Worm (Caenorhabditis elegans) whole organism, late embryonic: ENCODE data around the gene Y69E1A.4.

ENCODE experiments used
- C08G9.2 ChIP-seq: sonication (generic microtip); optimal IDR thresholded peaks from 2 replicates; lab custom pipeline; 2016; ENCODE audit warnings: mild to moderate bottlenecking, missing genetic modification characterization, moderate library complexity, missing compliant biosample characterization
- F13H6.1 ChIP-seq: sonication (generic microtip); optimal IDR thresholded peaks from 2 replicates; lab custom pipeline; 2016; ENCODE audit warnings: missing genetic modification characterization, missing compliant biosample characterization
- K02D7.2 ChIP-seq: sonication (generic microtip); optimal IDR thresholded peaks from 2 replicates; lab custom pipeline; 2017; ENCODE audit warnings: mild to moderate bottlenecking, missing genetic modification characterization, missing compliant biosample characterization
- T23F11.4 ChIP-seq: fragments of 200-800 bp; sonication (Bioruptor generic); optimal IDR thresholded peaks from 2 replicates; lab custom pipeline; 2018; ENCODE audit warnings: mild to moderate bottlenecking, missing genetic modification characterization, missing compliant biosample characterization
- Y22D7AL.16 ChIP-seq: sonication (generic microtip); optimal IDR thresholded peaks from 2 replicates; lab custom pipeline; 2016; ENCODE audit warnings: missing genetic modification characterization, missing compliant biosample characterization
- ceh-14 ChIP-seq: sonication (generic microtip); optimal IDR thresholded peaks from 2 replicates; lab custom pipeline; 2016; ENCODE audit warnings: missing genotype, missing genetic modification characterization, missing compliant biosample characterization
- ceh-18 ChIP-seq: sonication (generic microtip); optimal IDR thresholded peaks from 2 replicates; lab custom pipeline; 2016; ENCODE audit warnings: missing genetic modification characterization, missing compliant biosample characterization
- ceh-19 ChIP-seq: fragments of 200-800 bp; sonication (Bioruptor generic); optimal IDR thresholded peaks from 2 replicates; lab custom pipeline; 2018; ENCODE audit warnings: mild to moderate bottlenecking, missing genetic modification characterization, missing compliant biosample characterization
- ceh-31 ChIP-seq: sonication (generic microtip); optimal IDR thresholded peaks from 2 replicates; lab custom pipeline; 2016; ENCODE audit warnings: missing genetic modification characterization, missing compliant biosample characterization
- ceh-34 ChIP-seq: sonication (generic microtip); optimal IDR thresholded peaks from 2 replicates; lab custom pipeline; 2016; ENCODE audit warnings: mild to moderate bottlenecking, missing genetic modification characterization, missing compliant biosample characterization
- ceh-48 ChIP-seq: sonication (generic microtip); optimal IDR thresholded peaks from 2 replicates; lab custom pipeline; 2016; ENCODE audit warnings: missing genetic modification characterization, inconsistent platforms, missing compliant biosample characterization
- ceh-6 ChIP-seq: fragments of 200-800 bp; sonication (Bioruptor generic); optimal IDR thresholded peaks from 2 replicates; lab custom pipeline; 2018; ENCODE audit warnings: mild to moderate bottlenecking, missing genetic modification characterization, missing compliant biosample characterization
- dmd-4 ChIP-seq: sonication (generic microtip); optimal IDR thresholded peaks from 2 replicates; lab custom pipeline; 2016; ENCODE audit warnings: borderline replicate concordance, missing genetic modification characterization, missing compliant biosample characterization
- elt-2 ChIP-seq: sonication (generic microtip); optimal IDR thresholded peaks from 2 replicates; lab custom pipeline; 2016; ENCODE audit warnings: missing genetic modification reagents, missing genetic modification characterization, missing compliant biosample characterization
- elt-4 ChIP-seq: sonication (generic microtip); optimal IDR thresholded peaks from 2 replicates; lab custom pipeline; 2016; ENCODE audit warnings: missing genetic modification characterization, missing compliant biosample characterization
- ets-4 ChIP-seq: sonication (generic microtip); optimal IDR thresholded peaks from 2 replicates; lab custom pipeline; 2016; ENCODE audit warnings: missing genetic modification characterization, missing compliant biosample characterization
- eyg-1 ChIP-seq: sonication (generic microtip); optimal IDR thresholded peaks from 2 replicates; lab custom pipeline; 2016; ENCODE audit warnings: missing genotype, missing genetic modification characterization, missing compliant biosample characterization
- fax-1 ChIP-seq: sonication (generic microtip); optimal IDR thresholded peaks from 2 replicates; lab custom pipeline; 2016; ENCODE audit warnings: missing genotype, missing genetic modification characterization, missing compliant biosample characterization
- fkh-10 ChIP-seq: fragments of 150-350 bp; optimal IDR thresholded peaks from 2 replicates; lab custom pipeline; 2014; ENCODE audit warnings: missing biosample characterization, missing genetic modification reagents, missing genetic modification characterization
- hlh-13 ChIP-seq: fragments of 200-800 bp; sonication (Bioruptor generic); optimal IDR thresholded peaks from 2 replicates; lab custom pipeline; 2018; ENCODE audit warnings: mild to moderate bottlenecking, missing genetic modification characterization, missing compliant biosample characterization
- hlh-30 ChIP-seq: sonication (generic microtip); optimal IDR thresholded peaks from 2 replicates; lab custom pipeline; 2017; ENCODE audit warnings: antibody characterized with exemption, missing genetic modification characterization, missing compliant biosample characterization; ENCODE audit not compliant: insufficient read depth
- hlh-8 ChIP-seq: sonication (generic microtip); optimal IDR thresholded peaks from 2 replicates; lab custom pipeline; 2016; ENCODE audit warnings: missing genotype, missing genetic modification characterization, missing compliant biosample characterization
- lim-6 ChIP-seq: sonication (generic microtip); optimal IDR thresholded peaks from 2 replicates; lab custom pipeline; 2016; ENCODE audit warnings: missing genetic modification characterization, missing compliant biosample characterization
- nfya-1 ChIP-seq: sonication (generic microtip); optimal IDR thresholded peaks from 2 replicates; lab custom pipeline; 2017; ENCODE audit warnings: missing genetic modification characterization, mild to moderate bottlenecking, missing compliant biosample characterization, antibody characterized with exemption, moderate library complexity
- pax-1 ChIP-seq: fragments of 150-350 bp; optimal IDR thresholded peaks from 2 replicates; lab custom pipeline; 2014; ENCODE audit warnings: missing biosample characterization, missing genetic modification characterization
- pqm-1 ChIP-seq: sonication (generic microtip); optimal IDR thresholded peaks from 2 replicates; lab custom pipeline; 2016; ENCODE audit warnings: missing genetic modification characterization, missing compliant biosample characterization
- pros-1 ChIP-seq: fragments of 150-350 bp; optimal IDR thresholded peaks from 2 replicates; lab custom pipeline; 2014; ENCODE audit warnings: missing biosample characterization, missing genetic modification reagents, missing genetic modification characterization
- ref-2 ChIP-seq: sonication (generic microtip); optimal IDR thresholded peaks from 2 replicates; lab custom pipeline; 2016; ENCODE audit warnings: missing genetic modification characterization, missing compliant biosample characterization
- rnt-1 ChIP-seq: sonication (generic microtip); optimal IDR thresholded peaks from 2 replicates; lab custom pipeline; 2016; ENCODE audit warnings: missing genetic modification characterization, missing compliant biosample characterization
- sox-4 ChIP-seq: sonication (generic microtip); optimal IDR thresholded peaks from 2 replicates; lab custom pipeline; 2017; ENCODE audit warnings: mild to moderate bottlenecking, missing genetic modification characterization, inconsistent platforms, missing compliant biosample characterization
- syd-9 ChIP-seq: sonication (generic microtip); optimal IDR thresholded peaks from 2 replicates; lab custom pipeline; 2016; ENCODE audit warnings: mild to moderate bottlenecking, missing genetic modification characterization, moderate library complexity, missing compliant biosample characterization
- tbx-2 ChIP-seq: sonication (generic microtip); optimal IDR thresholded peaks from 2 replicates; lab custom pipeline; 2016; ENCODE audit warnings: missing genetic modification characterization, missing compliant biosample characterization
- tbx-7 ChIP-seq: sonication (generic microtip); optimal IDR thresholded peaks from 2 replicates; lab custom pipeline; 2016; ENCODE audit warnings: missing genotype, missing genetic modification characterization, missing compliant biosample characterization
- ttx-3 ChIP-seq: sonication (generic microtip); optimal IDR thresholded peaks from 2 replicates; lab custom pipeline; 2016; ENCODE audit warnings: missing genetic modification reagents, missing genetic modification characterization, missing compliant biosample characterization
- unc-42 ChIP-seq: sonication (generic microtip); optimal IDR thresholded peaks from 2 replicates; lab custom pipeline; 2016; ENCODE audit warnings: missing genotype, missing genetic modification characterization, missing compliant biosample characterization
- unc-55 ChIP-seq: sonication (generic microtip); optimal IDR thresholded peaks from 2 replicates; lab custom pipeline; 2017; ENCODE audit warnings: missing biosample characterization, missing genetic modification reagents, missing genetic modification characterization
- ztf-16 ChIP-seq: sonication (generic microtip); optimal IDR thresholded peaks from 2 replicates; lab custom pipeline; 2017; ENCODE audit warnings: missing genetic modification characterization, missing compliant biosample characterization

Gene Y69E1A.4

ce11 chrIV:10933062-10933552 lies 21.9 kb upstream of the Y69E1A.4 start, which contains the start of the genes dnc-1 and lsm-7 (continued):
- TF ChIP-seq Y22D7AL.16 (tag; lab: Kevin White, UChicago) (no peak), unc-42 (tag; lab: Kevin White, UChicago) (peak; percentile 8), eyg-1 (tag; lab: Kevin White, UChicago) (no peak), ceh-19 (no peak), ceh-18 (no peak), lim-6 (tag; lab: Kevin White, UChicago) (no peak), ceh-14 (no peak), hlh-13 (GFP tag; lab: Kevin White, UChicago) (no peak), hlh-8 (tag; lab: Kevin White, UChicago) (no peak)

DNA sequence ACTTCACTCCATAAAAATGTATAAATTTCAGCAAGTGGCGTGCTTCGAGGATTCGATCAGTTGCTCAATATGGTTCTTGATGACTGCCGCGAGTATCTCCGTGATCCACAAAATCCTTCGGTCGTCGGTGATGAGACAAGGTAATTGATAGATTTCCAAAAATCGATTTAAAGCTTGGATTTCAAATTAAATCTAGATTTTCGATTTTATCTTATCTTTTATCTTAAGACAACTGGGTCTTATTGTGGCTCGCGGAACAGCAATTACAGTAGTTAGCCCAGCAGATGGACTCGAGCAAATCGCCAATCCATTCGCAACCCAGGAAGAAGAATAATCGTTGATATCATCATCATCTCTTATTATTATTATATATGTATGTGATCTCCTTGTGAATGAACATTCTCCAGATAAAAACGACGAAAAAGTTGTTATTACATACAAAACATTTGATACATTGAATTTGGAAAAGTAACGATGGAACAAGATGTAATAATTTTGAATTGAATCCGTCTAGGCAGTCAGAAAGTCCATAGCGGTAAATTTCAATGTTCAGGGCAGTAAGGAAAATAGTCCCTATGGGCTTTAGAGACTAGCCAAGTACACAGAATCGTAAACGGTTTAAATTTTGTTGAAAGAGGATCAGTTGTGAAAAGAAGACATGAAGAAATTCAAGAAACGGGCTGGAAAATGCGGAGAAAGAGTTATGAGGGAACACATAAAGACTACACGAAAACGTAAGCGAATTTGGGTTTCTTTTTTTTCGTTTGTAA lies 21.1 kb upstream of the Y69E1A.4 start:
- TF ChIP-seq ceh-6 (no peak), K02D7.2 (tag; lab: Kevin White, UChicago) (no peak), sox-4 (tag; lab: Kevin White, UChicago) (no peak), T23F11.4 (no peak), ttx-3 (no peak)

- no peak for TF ChIP-seq lim-6 (tag; lab: Kevin White, UChicago)
- no peak for TF ChIP-seq tbx-7 (tag; lab: Kevin White, UChicago)
- no peak for TF ChIP-seq pqm-1
These were observed 20.3 kb upstream of the Y69E1A.4 start for ce11 chrIV:10934786-10935185.

- TF ChIP-seq ceh-31 (tag; lab: Kevin White, UChicago) (peak; percentile 47), fax-1 (tag; lab: Kevin White, UChicago) (peak; percentile 33), tbx-2 (tag; lab: Kevin White, UChicago) (peak; percentile 26), hlh-30 (tag; lab: Kevin White, UChicago) (peak; percentile 98), nfya-1 (peak; percentile 50), unc-55 (GFP tag; lab: Kevin White, UChicago) (peak; percentile 94), ceh-14 (peak; percentile 8), eyg-1 (tag; lab: Kevin White, UChicago) (no peak), syd-9 (tag; lab: Kevin White, UChicago) (no peak), ref-2 (tag; lab: Kevin White, UChicago) (peak; percentile 37), pros-1 (tag; lab: Kevin White, UChicago) (peak; percentile 43), unc-42 (tag; lab: Kevin White, UChicago) (peak; percentile 21), F13H6.1 (tag; lab: Kevin White, UChicago) (no peak), ceh-18 (peak; percentile 75), hlh-8 (tag; lab: Kevin White, UChicago) (peak; percentile 28), ceh-34 (tag; lab: Kevin White, UChicago) (peak; percentile 37), ceh-48 (tag; lab: Kevin White, UChicago) (peak; percentile 6), fkh-10 (GFP tag; lab: Kevin White, UChicago) (no peak)
- TF ChIP-seq, all 69 proteins: peak for 14
These were observed 19.7 kb upstream of the Y69E1A.4 start for ce11 chrIV:10935336-10935735.

ce11 chrIV:10935853-10936491 lies 19.1 kb upstream of the Y69E1A.4 start, which contains the start of gene lgg-2:
lgg-2 (minus strand) TSS chrIV:10935903.
- TF ChIP-seq tbx-2 (tag; lab: Kevin White, UChicago) (peak; percentile 84), ttx-3 (no peak), ztf-16 (no peak), F13H6.1 (tag; lab: Kevin White, UChicago) (peak; percentile 26), ets-4 (tag; lab: Kevin White, UChicago) (peak; percentile 29), ceh-34 (tag; lab: Kevin White, UChicago) (peak; percentile 85), tbx-7 (tag; lab: Kevin White, UChicago) (no peak), fax-1 (tag; lab: Kevin White, UChicago) (peak; percentile 45), pax-1 (tag; lab: Kevin White, UChicago) (peak; percentile 29), elt-2 (peak; percentile 37), C08G9.2 (tag; lab: Kevin White, UChicago) (peak; percentile 34), ceh-14 (peak; percentile 7), unc-55 (GFP tag; lab: Kevin White, UChicago) (peak; percentile 69), pros-1 (tag; lab: Kevin White, UChicago) (peak; percentile 93), rnt-1 (tag; lab: Kevin White, UChicago) (peak; percentile 75), hlh-30 (tag; lab: Kevin White, UChicago) (peak; percentile 100), elt-4 (tag; lab: Kevin White, UChicago) (no peak), unc-42 (tag; lab: Kevin White, UChicago) (peak; percentile 61), ceh-18 (peak; percentile 90), syd-9 (tag; lab: Kevin White, UChicago) (no peak), ref-2 (tag; lab: Kevin White, UChicago) (peak; percentile 61), dmd-4 (tag; lab: Kevin White, UChicago) (peak; percentile 46), ceh-31 (tag; lab: Kevin White, UChicago) (peak; percentile 73), nfya-1 (peak; percentile 88), ceh-6 (no peak)
